Worm (Caenorhabditis elegans): ENCODE data around the gene col-157.

- no peak for TF ChIP-seq mep-1 (tag; optimal IDR thresholded peaks at IDR 0.05)
- no peak for TF ChIP-seq elt-3 (tag; optimal IDR thresholded peaks at IDR 0.05)
- no peak for TF ChIP-seq sptf-1 (tag; optimal IDR thresholded peaks at IDR 0.05)
- TF ChIP-seq blmp-1 (tag; optimal IDR thresholded peaks at IDR 0.05) = no peak
These were observed 8.6 kb downstream of the col-157 start, which contains the start of gene T11F9.21 for ce11 chrV:11492456-11492855.
